Worm (Caenorhabditis elegans) whole organism, L1 larva: ENCODE results near the gene C34E7.3.

Experiments
- C16A3.4 ChIP-seq: fragments of 150-350 bp; optimal IDR thresholded peaks from 2 replicates; lab custom pipeline; 2014; ENCODE audit warnings: missing biosample characterization, missing genetic modification characterization
- aha-1 ChIP-seq: fragments of 150-350 bp; optimal IDR thresholded peaks from 2 replicates; lab custom pipeline; 2014; ENCODE audit warnings: missing biosample characterization, missing genetic modification characterization
- alr-1 ChIP-seq: fragments of 200-800 bp; sonication (Bioruptor generic); optimal IDR thresholded peaks from 2 replicates; lab custom pipeline; 2018; ENCODE audit warnings: borderline replicate concordance, mild to moderate bottlenecking, missing genetic modification characterization, missing compliant biosample characterization
- blmp-1 ChIP-seq: fragments of 150-350 bp; optimal IDR thresholded peaks from 2 replicates; lab custom pipeline; 2014; ENCODE audit warnings: missing biosample characterization, missing genetic modification characterization
- ceh-63 ChIP-seq: fragments of 200-800 bp; sonication (Bioruptor generic); optimal IDR thresholded peaks from 2 replicates; lab custom pipeline; 2018; ENCODE audit warnings: mild to moderate bottlenecking, missing genetic modification characterization, missing compliant biosample characterization
- ceh-90 ChIP-seq: sonication (generic microtip); optimal IDR thresholded peaks from 2 replicates; lab custom pipeline; 2016; ENCODE audit warnings: missing genetic modification characterization, missing compliant biosample characterization
- dsc-1 ChIP-seq: sonication (generic microtip); optimal IDR thresholded peaks from 2 replicates; lab custom pipeline; 2016; ENCODE audit warnings: mild to moderate bottlenecking, missing genetic modification characterization, missing compliant biosample characterization
- efl-1 ChIP-seq, 4 experiments: fragments of 150-350 bp; optimal IDR thresholded peaks in 3 of 4; peaks in 1 of 4; 1 replicate in 1 of 4; 2 replicates in 3 of 4; lab custom pipeline; 2014; ENCODE audit warnings: missing biosample characterization in 2 of 4, missing genetic modification characterization in 2 of 4, missing genetic modification reagents in 2 of 4
- fos-1 ChIP-seq: fragments of 150-350 bp; optimal IDR thresholded peaks from 2 replicates; lab custom pipeline; 2014; ENCODE audit warnings: missing biosample characterization, missing genetic modification characterization
- hlh-4 ChIP-seq: sonication (generic microtip); optimal IDR thresholded peaks from 2 replicates; lab custom pipeline; 2016; ENCODE audit warnings: mild to moderate bottlenecking, missing genetic modification characterization, missing compliant biosample characterization
- hpl-2 ChIP-seq: fragments of 150-350 bp; optimal IDR thresholded peaks from 2 replicates; lab custom pipeline; 2014; ENCODE audit warnings: missing biosample characterization, missing genetic modification reagents, missing genetic modification characterization
- isw-1 ChIP-seq: fragments of 200-800 bp; sonication (Bioruptor generic); IDR thresholded peaks from 2 replicates; pipeline ENCODE4 v1.3.6; 2022; ENCODE audit warnings: missing genetic modification characterization, missing compliant biosample characterization
- jun-1 ChIP-seq: fragments of 150-350 bp; optimal IDR thresholded peaks from 2 replicates; lab custom pipeline; 2014; ENCODE audit warnings: missing biosample characterization, missing genetic modification reagents, missing genetic modification characterization
- lin-14 ChIP-seq: fragments of 200-800 bp; sonication (Bioruptor generic); optimal IDR thresholded peaks from 2 replicates; lab custom pipeline; 2018; ENCODE audit warnings: mild to moderate bottlenecking, missing genetic modification characterization, moderate library complexity, missing compliant biosample characterization
- lin-35 ChIP-seq, 2 experiments: fragments of 150-350 bp; optimal IDR thresholded peaks; 2 replicates each; lab custom pipeline; 2014; ENCODE audit warnings: missing biosample characterization in 2 of 2, missing genetic modification characterization in 2 of 2, missing genetic modification reagents in 2 of 2
- lin-39 ChIP-seq: fragments of 150-350 bp; optimal IDR thresholded peaks from 2 replicates; lab custom pipeline; 2014; ENCODE audit warnings: missing biosample characterization, missing genetic modification reagents, missing genetic modification characterization
- lsy-2 ChIP-seq, 2 experiments: fragments of 150-350 bp; optimal IDR thresholded peaks; 2 replicates each; lab custom pipeline; 2014; ENCODE audit warnings: missing biosample characterization in 2 of 2, missing genetic modification characterization in 2 of 2
- mef-2 ChIP-seq: fragments of 150-350 bp; optimal IDR thresholded peaks from 2 replicates; lab custom pipeline; 2014; ENCODE audit warnings: missing biosample characterization, missing genetic modification characterization
- mep-1 ChIP-seq: fragments of 150-350 bp; optimal IDR thresholded peaks from 2 replicates; lab custom pipeline; 2014; ENCODE audit warnings: missing biosample characterization, missing genetic modification characterization
- nhr-19 ChIP-seq: fragments of 200-800 bp; sonication (Bioruptor generic); conservative IDR thresholded peaks from 2 replicates; pipeline ENCODE4 v1.3.6; 2022; ENCODE audit warnings: missing genetic modification characterization, missing compliant biosample characterization
- nhr-20 ChIP-seq: sonication (generic microtip); optimal IDR thresholded peaks from 2 replicates; lab custom pipeline; 2016; ENCODE audit warnings: mild to moderate bottlenecking, missing genetic modification characterization, missing compliant biosample characterization
- nhr-237 ChIP-seq: fragments of 150-350 bp; optimal IDR thresholded peaks from 2 replicates; lab custom pipeline; 2014; ENCODE audit warnings: missing biosample characterization, missing genetic modification characterization
- nhr-28 ChIP-seq: fragments of 150-350 bp; optimal IDR thresholded peaks from 2 replicates; lab custom pipeline; 2014; ENCODE audit warnings: missing biosample characterization, missing genetic modification characterization
- nhr-47 ChIP-seq: sonication (generic microtip); optimal IDR thresholded peaks from 2 replicates; lab custom pipeline; 2016; ENCODE audit warnings: mild to moderate bottlenecking, missing genetic modification characterization, moderate library complexity, missing compliant biosample characterization
- nhr-71 ChIP-seq: sonication (generic microtip); optimal IDR thresholded peaks from 2 replicates; lab custom pipeline; 2016; ENCODE audit warnings: mild to moderate bottlenecking, missing genetic modification characterization, moderate library complexity, missing compliant biosample characterization
- nhr-76 ChIP-seq: sonication (generic microtip); optimal IDR thresholded peaks from 2 replicates; lab custom pipeline; 2017; ENCODE audit warnings: missing biosample characterization, missing genetic modification characterization
- nhr-85 ChIP-seq: sonication (generic microtip); peaks from one replicate; lab custom pipeline; 2016; ENCODE audit warnings: missing genetic modification characterization, inconsistent platforms, missing compliant biosample characterization
- pax-3 ChIP-seq: fragments of 200-800 bp; sonication (Bioruptor generic); optimal IDR thresholded peaks from 2 replicates; lab custom pipeline; 2018; ENCODE audit warnings: mild to moderate bottlenecking, missing genetic modification characterization, moderate library complexity, missing compliant biosample characterization
- pqm-1 ChIP-seq: sonication (generic microtip); optimal IDR thresholded peaks from 3 replicates; lab custom pipeline; 2017; ENCODE audit warnings: missing biosample characterization, missing genetic modification characterization
- rnt-1 ChIP-seq: sonication (generic microtip); optimal IDR thresholded peaks from 2 replicates; lab custom pipeline; 2016; ENCODE audit warnings: mild to moderate bottlenecking, missing genetic modification characterization, moderate library complexity, missing compliant biosample characterization
- snpc-4 ChIP-seq: fragments of 150-350 bp; optimal IDR thresholded peaks from 2 replicates; lab custom pipeline; 2014; ENCODE audit warnings: missing biosample characterization, missing genetic modification characterization
- snu-23 ChIP-seq: sonication (generic microtip); optimal IDR thresholded peaks from 2 replicates; lab custom pipeline; 2016; ENCODE audit warnings: missing genetic modification characterization, missing compliant biosample characterization
- tlp-1 ChIP-seq: fragments of 150-350 bp; optimal IDR thresholded peaks from 2 replicates; lab custom pipeline; 2014; ENCODE audit warnings: missing biosample characterization, missing genetic modification characterization
- unc-130 ChIP-seq: fragments of 150-350 bp; optimal IDR thresholded peaks from 2 replicates; lab custom pipeline; 2017; ENCODE audit warnings: missing biosample characterization, missing genetic modification characterization, inconsistent platforms
- unc-62 ChIP-seq: fragments of 150-350 bp; optimal IDR thresholded peaks from 2 replicates; lab custom pipeline; 2014; ENCODE audit warnings: missing biosample characterization, missing genetic modification reagents, missing genetic modification characterization
- zag-1 ChIP-seq: fragments of 150-350 bp; optimal IDR thresholded peaks from 2 replicates; lab custom pipeline; 2014; ENCODE audit warnings: missing biosample characterization, missing genetic modification characterization
- zip-4 ChIP-seq: fragments of 200-800 bp; sonication (Bioruptor generic); optimal IDR thresholded peaks from 2 replicates; lab custom pipeline; 2018; ENCODE audit warnings: mild to moderate bottlenecking, missing genetic modification characterization, moderate library complexity, missing compliant biosample characterization
- ztf-4 ChIP-seq: fragments of 150-350 bp; optimal IDR thresholded peaks from 2 replicates; lab custom pipeline; 2014; ENCODE audit warnings: missing biosample characterization, missing genetic modification characterization

C34E7.3 gene

ce11 chrX:12935694-12936093 is 5.6 kb downstream of the C34E7.3 start:
- no peak for TF ChIP-seq unc-130
- TF ChIP-seq unc-62 (GFP tag; lab: Kevin White, UChicago) = no peak
- no peak for TF ChIP-seq jun-1
- TF ChIP-seq alr-1 (tag; lab: Kevin White, UChicago) = no peak
- peak; percentile 78 for TF ChIP-seq nhr-85 (tag; lab: Kevin White, UChicago)
- TF ChIP-seq nhr-76 = no peak
- TF ChIP-seq nhr-28 (tag; lab: Kevin White, UChicago) = no peak
- no peak for TF ChIP-seq snu-23 (GFP tag; lab: Kevin White, UChicago)
- TF ChIP-seq C16A3.4 (tag; lab: Kevin White, UChicago) = no peak
- TF ChIP-seq hpl-2 (GFP tag; lab: Kevin White, UChicago) = no peak
- peak; percentile 19 for TF ChIP-seq lin-39
- TF ChIP-seq nhr-19 (GFP tag; lab: Robert Waterston, UW) = no peak
- no peak for TF ChIP-seq tlp-1 (tag; lab: Kevin White, UChicago)

DNA sequence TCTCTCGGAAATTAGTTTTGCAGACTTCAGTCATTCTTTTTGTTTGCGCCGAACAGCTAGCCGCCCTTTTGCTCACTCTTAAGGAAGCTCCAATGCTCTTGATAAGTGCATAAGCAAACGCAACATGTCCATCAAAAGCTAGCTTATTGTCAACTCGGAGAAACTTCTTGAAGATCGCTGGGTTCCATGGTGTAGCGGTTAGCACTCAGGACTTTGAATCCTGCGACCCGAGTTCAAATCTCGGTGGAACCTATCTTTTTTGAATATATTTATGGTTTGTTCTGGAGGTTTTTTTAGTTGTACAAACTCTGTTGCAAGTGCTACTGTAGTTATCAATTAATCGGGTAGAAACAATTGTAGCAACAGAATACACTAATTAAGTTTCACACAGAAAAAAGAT is 7.5 kb downstream of the C34E7.3 start:
- TF ChIP-seq rnt-1 (tag; lab: Kevin White, UChicago) (no peak), lin-35 (GFP tag; optimal IDR thresholded peaks at IDR 0.05; lab: Kevin White, UChicago) (no peak), pqm-1 (tag; lab: Kevin White, UChicago) (no peak), C16A3.4 (tag; lab: Kevin White, UChicago) (no peak), nhr-237 (tag; lab: Kevin White, UChicago) (no peak), pax-3 (tag; lab: Kevin White, UChicago) (no peak), mef-2 (tag; lab: Kevin White, UChicago) (no peak), nhr-85 (tag; lab: Kevin White, UChicago) (no peak), snu-23 (GFP tag; lab: Kevin White, UChicago) (no peak), efl-1 (optimal IDR thresholded peaks at IDR 0.05; lab: Kevin White, UChicago) (no peak), efl-1 (GFP tag; optimal IDR thresholded peaks at IDR 0.05 in 1 of 2; lab: Kevin White, UChicago) (no peak), alr-1 (tag; lab: Kevin White, UChicago) (no peak), snpc-4 (no peak), dsc-1 (tag; lab: Kevin White, UChicago) (no peak), fos-1 (tag; lab: Kevin White, UChicago) (no peak), ztf-4 (tag; lab: Kevin White, UChicago) (no peak), ceh-90 (tag; lab: Kevin White, UChicago) (no peak), nhr-20 (tag; lab: Kevin White, UChicago) (no peak)

ce11 chrX:12940811-12941210 is 10.8 kb downstream of the C34E7.3 start, which contains the start of gene gmap-3:
Gene gmap-3, minus strand, starts transcription at chrX:12940958.
- TF ChIP-seq hlh-4 (tag; lab: Kevin White, UChicago) (no peak), blmp-1 (tag; lab: Kevin White, UChicago) (peak; percentile 16)
- TF ChIP-seq, all 84 proteins: peak for 1

- TF ChIP-seq mep-1 (tag; lab: Kevin White, UChicago) (peak; percentile 12), pax-3 (tag; lab: Kevin White, UChicago) (no peak), fos-1 (tag; lab: Kevin White, UChicago) (no peak), nhr-19 (GFP tag; lab: Robert Waterston, UW) (peak; percentile 31), isw-1 (GFP tag; lab: Robert Waterston, UW) (no peak), aha-1 (tag; lab: Kevin White, UChicago) (no peak), lin-39 (no peak), zag-1 (tag; lab: Kevin White, UChicago) (no peak), ceh-90 (tag; lab: Kevin White, UChicago) (no peak), nhr-237 (tag; lab: Kevin White, UChicago) (no peak), snu-23 (GFP tag; lab: Kevin White, UChicago) (peak; percentile 38), nhr-71 (tag; lab: Kevin White, UChicago) (peak; percentile 17), lin-35 (GFP tag; optimal IDR thresholded peaks at IDR 0.05; lab: Kevin White, UChicago) (peak in 1 of 2 experiments; percentile 25), zip-4 (GFP tag; lab: Kevin White, UChicago) (no peak), nhr-20 (tag; lab: Kevin White, UChicago) (peak; percentile 17), lin-14 (peak; percentile 20), jun-1 (no peak), ztf-4 (tag; lab: Kevin White, UChicago) (no peak), lsy-2 (tag; optimal IDR thresholded peaks at IDR 0.05; lab: Kevin White, UChicago) (no peak), ceh-63 (GFP tag; lab: Kevin White, UChicago) (no peak), nhr-47 (tag; lab: Kevin White, UChicago) (peak; percentile 5)
- TF ChIP-seq, all 84 proteins: peak for 8
Observed at ce11 chrX:12942296-12942695, 12.2 kb downstream of the C34E7.3 start.
